Fruit fly (Drosophila melanogaster): ENCODE data around the gene Vps2.

The Vps2 gene

dm6 chr3R:26052150-26052908, at the start of gene Vps2, which contains the start of gene Exo84:
TSS of gene Vps2 (plus strand) at chr3R:26052821.
TSS of gene Exo84 (minus strand) at chr3R:26052257.
- no peak for TF ChIP-seq br (GFP tag; optimal IDR thresholded peaks at IDR 0.05)
- peak; percentile 84 for TF ChIP-seq woc (GFP tag; optimal IDR thresholded peaks at IDR 0.05)
- peak; percentile 15 for TF ChIP-seq Hr78 (GFP tag; optimal IDR thresholded peaks at IDR 0.05)
- TF ChIP-seq brk (GFP tag; optimal IDR thresholded peaks at IDR 0.05), result no peak
- TF ChIP-seq dsf (GFP tag; optimal IDR thresholded peaks at IDR 0.05; ENCODE audit: borderline replicate concordance), result no peak
- no peak for TF ChIP-seq tai (GFP tag; optimal IDR thresholded peaks at IDR 0.05)
- peak; percentile 11 for TF ChIP-seq OdsH (GFP tag; optimal IDR thresholded peaks at IDR 0.05)
- peak; percentile 75 for TF ChIP-seq rgr (GFP tag; optimal IDR thresholded peaks at IDR 0.05)
- no peak for TF ChIP-seq Vsx2 (GFP tag; optimal IDR thresholded peaks at IDR 0.05; ENCODE audit: partially characterized antibody)
- peak; percentile 21 for TF ChIP-seq psq (GFP tag; optimal IDR thresholded peaks at IDR 0.05)
- no peak for TF ChIP-seq usp (GFP tag; optimal IDR thresholded peaks at IDR 0.05)
- peak; percentile 32 for TF ChIP-seq Sp1 (GFP tag; optimal IDR thresholded peaks at IDR 0.05)
- TF ChIP-seq GATAd (GFP tag; optimal IDR thresholded peaks at IDR 0.05), result no peak
- peak; percentile 19 for TF ChIP-seq CG9705 (GFP tag; optimal IDR thresholded peaks at IDR 0.05)
- peak; percentile 41 for TF ChIP-seq sv (GFP tag; optimal IDR thresholded peaks at IDR 0.05)
- peak; percentile 63 for TF ChIP-seq HLH106 (tag; optimal IDR thresholded peaks at IDR 0.05)
- TF ChIP-seq Hnf4 (GFP tag; optimal IDR thresholded peaks at IDR 0.05), result no peak
- TF ChIP-seq sage (GFP tag; optimal IDR thresholded peaks at IDR 0.05), result no peak
- TF ChIP-seq N (GFP tag; optimal IDR thresholded peaks at IDR 0.05), result no peak
- peak; percentile 55 for TF ChIP-seq dmrt93B (GFP tag; optimal IDR thresholded peaks at IDR 0.05)
- TF ChIP-seq Myc (optimal IDR thresholded peaks at IDR 0.05), result no peak
- peak; percentile 0 for TF ChIP-seq Jra (GFP tag; optimal IDR thresholded peaks at IDR 0.05)
- peak; percentile 7 for TF ChIP-seq ey (GFP tag; optimal IDR thresholded peaks at IDR 0.05)
- TF ChIP-seq foxo (GFP tag; optimal IDR thresholded peaks at IDR 0.05), result peak in 1 of 2 experiments; percentile 47

dm6 chr3R:26004377-26005000, 48.1 kb upstream of the Vps2 start:
- TF ChIP-seq CG9705 (GFP tag; optimal IDR thresholded peaks at IDR 0.05), result no peak
- TF ChIP-seq sv (GFP tag; optimal IDR thresholded peaks at IDR 0.05), result no peak
- no peak for TF ChIP-seq foxo (GFP tag; optimal IDR thresholded peaks at IDR 0.05)
- no peak for TF ChIP-seq Rel (GFP tag; optimal IDR thresholded peaks at IDR 0.05)
- no peak for TF ChIP-seq Rel (tag; optimal IDR thresholded peaks at IDR 0.05)

dm6 chr3R:26005619-26005977, 47.0 kb upstream of the Vps2 start:
- TF ChIP-seq Hr78 (GFP tag; optimal IDR thresholded peaks at IDR 0.05) (no peak), Vsx2 (GFP tag; optimal IDR thresholded peaks at IDR 0.05; ENCODE audit: partially characterized antibody) (peak; percentile 20)

dm6 chr3R:26005978-26006934, 46.4 kb upstream of the Vps2 start:
- TF ChIP-seq dmrt93B (GFP tag; optimal IDR thresholded peaks at IDR 0.05) (no peak), dsf (GFP tag; optimal IDR thresholded peaks at IDR 0.05; ENCODE audit: borderline replicate concordance) (no peak), CG32264 (GFP tag; optimal IDR thresholded peaks at IDR 0.05) (no peak), lola (GFP tag; optimal IDR thresholded peaks at IDR 0.05) (no peak), foxo (GFP tag; optimal IDR thresholded peaks at IDR 0.05) (peak in 1 of 2 experiments; percentile 34), CG9705 (GFP tag; optimal IDR thresholded peaks at IDR 0.05) (no peak), sv (GFP tag; optimal IDR thresholded peaks at IDR 0.05) (no peak), psq (GFP tag; optimal IDR thresholded peaks at IDR 0.05) (peak; percentile 52), GATAd (GFP tag; optimal IDR thresholded peaks at IDR 0.05) (no peak), brk (GFP tag; optimal IDR thresholded peaks at IDR 0.05) (peak; percentile 63), tai (GFP tag; optimal IDR thresholded peaks at IDR 0.05) (no peak), pan (optimal IDR thresholded peaks at IDR 0.05) (no peak), sage (GFP tag; optimal IDR thresholded peaks at IDR 0.05) (no peak), Hr83 (GFP tag; optimal IDR thresholded peaks at IDR 0.05; ENCODE audit: poor library complexity, severe bottlenecking) (peak; percentile 55), jim (GFP tag; optimal IDR thresholded peaks at IDR 0.05) (peak; percentile 68), Hr78 (GFP tag; optimal IDR thresholded peaks at IDR 0.05) (no peak), Dif (GFP tag; optimal IDR thresholded peaks at IDR 0.05; ENCODE audit: partially characterized antibody) (peak; percentile 49), CrebA (GFP tag; optimal IDR thresholded peaks at IDR 0.05; ENCODE audit: borderline replicate concordance) (peak; percentile 74), ey (GFP tag; optimal IDR thresholded peaks at IDR 0.05) (no peak), Vsx2 (GFP tag; optimal IDR thresholded peaks at IDR 0.05; ENCODE audit: partially characterized antibody) (peak; percentile 18), Rel (GFP tag; optimal IDR thresholded peaks at IDR 0.05) (peak; percentile 78), Rel (tag; optimal IDR thresholded peaks at IDR 0.05) (peak; percentile 64), N (GFP tag; optimal IDR thresholded peaks at IDR 0.05) (peak; percentile 30), Sp1 (GFP tag; optimal IDR thresholded peaks at IDR 0.05) (peak; percentile 32), woc (GFP tag; optimal IDR thresholded peaks at IDR 0.05) (no peak), Mio (GFP tag; optimal IDR thresholded peaks at IDR 0.05) (no peak), Jra (GFP tag; optimal IDR thresholded peaks at IDR 0.05) (peak; percentile 63), rgr (GFP tag; optimal IDR thresholded peaks at IDR 0.05) (no peak), h (GFP tag; optimal IDR thresholded peaks at IDR 0.05) (peak; percentile 85), usp (GFP tag; optimal IDR thresholded peaks at IDR 0.05) (no peak), br (GFP tag; optimal IDR thresholded peaks at IDR 0.05) (no peak), Abd-B (GFP tag; optimal IDR thresholded peaks at IDR 0.05) (no peak)
